Fruit fly (Drosophila melanogaster): ENCODE data around the gene Twdlalpha.

- no peak for TF ChIP-seq CG8478 (optimal IDR thresholded peaks at IDR 0.05)
- TF ChIP-seq CTCF (optimal IDR thresholded peaks at IDR 0.05): no peak
Observed at dm6 chrX:16700070-16700469, 42.6 kb upstream of the Twdlalpha start, which contains the start of gene CG9676.

Data from S2 (cell line).